Worm (Caenorhabditis elegans): ENCODE measurements around the gene idpc-2.

The idpc-2 gene

ce11 chrV:8621213-8621612, at the start of gene idpc-2:
Gene idpc-2 (minus strand): TSS chrV:8621313.
- no peak for TF ChIP-seq F13H6.1 (tag; optimal IDR thresholded peaks at IDR 0.05)
- no peak for TF ChIP-seq nhr-6 (tag; optimal IDR thresholded peaks at IDR 0.05)
- TF ChIP-seq mdl-1 (tag; optimal IDR thresholded peaks at IDR 0.05), result no peak
- no peak for TF ChIP-seq unc-62 (GFP tag; optimal IDR thresholded peaks at IDR 0.05)
- TF ChIP-seq nhr-129 (tag; optimal IDR thresholded peaks at IDR 0.05), result no peak
- TF ChIP-seq sma-9 (GFP tag; optimal IDR thresholded peaks at IDR 0.05), result no peak
- TF ChIP-seq sma-9 (tag; optimal IDR thresholded peaks at IDR 0.05), result no peak
- no peak for TF ChIP-seq ztf-1 (GFP tag; conservative IDR thresholded peaks at IDR 0.05)
- no peak for TF ChIP-seq ceh-16 (tag; optimal IDR thresholded peaks at IDR 0.05)
- no peak for TF ChIP-seq ceh-82 (tag; optimal IDR thresholded peaks at IDR 0.05)
- no peak for TF ChIP-seq alr-1 (tag; optimal IDR thresholded peaks at IDR 0.05)
- TF ChIP-seq ztf-11 (tag; optimal IDR thresholded peaks at IDR 0.05), result no peak
- no peak for TF ChIP-seq peb-1 (tag; optimal IDR thresholded peaks at IDR 0.05)
- TF ChIP-seq unc-55 (GFP tag; optimal IDR thresholded peaks at IDR 0.05), result no peak

ce11 chrV:8670759-8671158, 49.6 kb upstream of the idpc-2 start:
- TF ChIP-seq sem-4 (tag; optimal IDR thresholded peaks at IDR 0.05), result no peak
- no peak for TF ChIP-seq lin-11 (tag; optimal IDR thresholded peaks at IDR 0.05)
- TF ChIP-seq nhr-25 (tag; optimal IDR thresholded peaks at IDR 0.05), result peak; percentile 31

- TF ChIP-seq nhr-25 (tag; optimal IDR thresholded peaks at IDR 0.05), result peak; percentile 65
- peak; percentile 93 for TF ChIP-seq blmp-1 (tag; optimal IDR thresholded peaks at IDR 0.05; ENCODE audit: insufficient read depth)
- TF ChIP-seq elt-3 (tag; optimal IDR thresholded peaks at IDR 0.05), result no peak
- no peak for TF ChIP-seq peb-1 (tag; optimal IDR thresholded peaks at IDR 0.05)
- TF ChIP-seq unc-55 (GFP tag; optimal IDR thresholded peaks at IDR 0.05), result no peak
- TF ChIP-seq nhr-21 (tag; optimal IDR thresholded peaks at IDR 0.05), result no peak
- no peak for TF ChIP-seq F13H6.1 (tag; optimal IDR thresholded peaks at IDR 0.05)
- no peak for TF ChIP-seq snpc-4 (tag; optimal IDR thresholded peaks at IDR 0.05)
- no peak for TF ChIP-seq C34F6.9 (tag; optimal IDR thresholded peaks at IDR 0.05)
- TF ChIP-seq zag-1 (tag; optimal IDR thresholded peaks at IDR 0.05), result no peak
- no peak for TF ChIP-seq ama-1 (optimal IDR thresholded peaks at IDR 0.05)
- TF ChIP-seq mab-5 (tag; optimal IDR thresholded peaks at IDR 0.05), result no peak
- no peak for TF ChIP-seq Y55F3AM.14 (GFP tag; optimal IDR thresholded peaks at IDR 0.05)
- TF ChIP-seq ceh-16 (tag; optimal IDR thresholded peaks at IDR 0.05), result peak; percentile 47
- no peak for TF ChIP-seq skn-1 (tag; optimal IDR thresholded peaks at IDR 0.05)
- TF ChIP-seq crh-2 (tag; optimal IDR thresholded peaks at IDR 0.05), result no peak
- no peak for TF ChIP-seq sma-9 (GFP tag; optimal IDR thresholded peaks at IDR 0.05)
- no peak for TF ChIP-seq sma-9 (tag; optimal IDR thresholded peaks at IDR 0.05)
Observed at ce11 chrV:8668224-8668623, 47.1 kb upstream of the idpc-2 start.

- TF ChIP-seq sma-9 (GFP tag; optimal IDR thresholded peaks at IDR 0.05) (peak; percentile 78), sma-9 (tag; optimal IDR thresholded peaks at IDR 0.05) (no peak), R02D3.7 (tag; optimal IDR thresholded peaks at IDR 0.05) (no peak), lin-39 (tag; optimal IDR thresholded peaks at IDR 0.05) (no peak), blmp-1 (tag; optimal IDR thresholded peaks at IDR 0.05; ENCODE audit: insufficient read depth) (no peak), F13H6.1 (tag; optimal IDR thresholded peaks at IDR 0.05) (peak; percentile 71), ama-1 (optimal IDR thresholded peaks at IDR 0.05) (no peak), nhr-129 (tag; optimal IDR thresholded peaks at IDR 0.05) (peak; percentile 33), lsy-2 (tag; optimal IDR thresholded peaks at IDR 0.05) (peak in 1 of 2 experiments; percentile 25), sem-4 (tag; optimal IDR thresholded peaks at IDR 0.05) (no peak)
Observed at ce11 chrV:8667230-8668021, 46.3 kb upstream of the idpc-2 start.

ce11 chrV:8665765-8666164, 44.7 kb upstream of the idpc-2 start, which contains the start of gene ZC190.4:
Gene ZC190.4 (plus strand): TSS chrV:8666065.
- TF ChIP-seq nhr-12 (tag; optimal IDR thresholded peaks at IDR 0.05) (no peak), lin-39 (tag; optimal IDR thresholded peaks at IDR 0.05) (no peak), alr-1 (tag; optimal IDR thresholded peaks at IDR 0.05) (no peak), ztf-11 (tag; optimal IDR thresholded peaks at IDR 0.05) (no peak), C34F6.9 (tag; optimal IDR thresholded peaks at IDR 0.05) (no peak), skn-1 (tag; optimal IDR thresholded peaks at IDR 0.05) (no peak), sem-4 (tag; optimal IDR thresholded peaks at IDR 0.05) (no peak)
